Worm (Caenorhabditis elegans): Measurements from ENCODE around the gene gei-13.

gei-13 gene

ce11 chrIII:9669546-9669945, 32.6 kb upstream of the gei-13 start:
- TF ChIP-seq fax-1 (tag; optimal IDR thresholded peaks at IDR 0.05) (no peak), ceh-9 (tag; optimal IDR thresholded peaks at IDR 0.05) (no peak)

ce11 chrIII:9667591-9668265, 30.8 kb upstream of the gei-13 start, which contains the start of gene C07A9.9:
Gene C07A9.9 (minus strand): TSS chrIII:9667641.
- no peak for TF ChIP-seq hlh-13 (GFP tag; optimal IDR thresholded peaks at IDR 0.05)
- no peak for TF ChIP-seq npax-4 (tag; optimal IDR thresholded peaks at IDR 0.05)
- TF ChIP-seq tbx-2 (tag; optimal IDR thresholded peaks at IDR 0.05), result peak; percentile 88
- TF ChIP-seq hlh-8 (tag; optimal IDR thresholded peaks at IDR 0.05), result peak; percentile 18
- TF ChIP-seq hlh-15 (tag; optimal IDR thresholded peaks at IDR 0.05), result no peak
- no peak for TF ChIP-seq hlh-6 (tag; optimal IDR thresholded peaks at IDR 0.05)
- TF ChIP-seq ama-1 (optimal IDR thresholded peaks at IDR 0.05), result no peak
- TF ChIP-seq ceh-48 (tag; optimal IDR thresholded peaks at IDR 0.05), result no peak
- no peak for TF ChIP-seq K09A11.1 (tag; optimal IDR thresholded peaks at IDR 0.05; ENCODE audit: insufficient read depth)
- TF ChIP-seq ceh-14 (tag; optimal IDR thresholded peaks at IDR 0.05), result peak; percentile 46
- TF ChIP-seq K02D7.2 (tag; optimal IDR thresholded peaks at IDR 0.05), result no peak
- no peak for TF ChIP-seq mec-3 (tag; optimal IDR thresholded peaks at IDR 0.05; ENCODE audit: borderline replicate concordance)
- no peak for TF ChIP-seq pha-2 (tag; optimal IDR thresholded peaks at IDR 0.05)
- TF ChIP-seq lin-11 (tag; optimal IDR thresholded peaks at IDR 0.05), result no peak
- TF ChIP-seq ceh-24 (tag; optimal IDR thresholded peaks at IDR 0.05), result no peak
- no peak for TF ChIP-seq madf-2 (tag; optimal IDR thresholded peaks at IDR 0.05)
- no peak for TF ChIP-seq elt-4 (tag; optimal IDR thresholded peaks at IDR 0.05)
- peak; percentile 70 for TF ChIP-seq ref-2 (tag; optimal IDR thresholded peaks at IDR 0.05)
- peak; percentile 80 for TF ChIP-seq ceh-34 (tag; optimal IDR thresholded peaks at IDR 0.05)
- no peak for TF ChIP-seq unc-86 (tag; optimal IDR thresholded peaks at IDR 0.05)
- peak; percentile 28 for TF ChIP-seq ceh-19 (GFP tag; optimal IDR thresholded peaks at IDR 0.05)
- peak; percentile 76 for TF ChIP-seq ceh-18 (tag; optimal IDR thresholded peaks at IDR 0.05)
- peak; percentile 1 for TF ChIP-seq pag-3 (tag; optimal IDR thresholded peaks at IDR 0.05; ENCODE audit: borderline replicate concordance)
- TF ChIP-seq gmeb-2 (tag; optimal IDR thresholded peaks at IDR 0.05), result no peak
- TF ChIP-seq pha-4 (tag; optimal IDR thresholded peaks at IDR 0.05), result no peak
- TF ChIP-seq ztf-16 (tag; optimal IDR thresholded peaks at IDR 0.05), result no peak
- peak; percentile 25 for TF ChIP-seq T23F11.4 (GFP tag; optimal IDR thresholded peaks at IDR 0.05)
- no peak for TF ChIP-seq ahr-1 (tag; optimal IDR thresholded peaks at IDR 0.05)
- TF ChIP-seq dmd-4 (tag; optimal IDR thresholded peaks at IDR 0.05; ENCODE audit: borderline replicate concordance), result no peak
- TF ChIP-seq nhr-11 (tag; optimal IDR thresholded peaks at IDR 0.05), result no peak
- TF ChIP-seq fax-1 (tag; optimal IDR thresholded peaks at IDR 0.05), result no peak
- TF ChIP-seq ceh-6 (GFP tag; optimal IDR thresholded peaks at IDR 0.05), result peak; percentile 52
- no peak for TF ChIP-seq ceh-9 (tag; optimal IDR thresholded peaks at IDR 0.05)
- TF ChIP-seq zip-5 (tag; optimal IDR thresholded peaks at IDR 0.05), result no peak
- TF ChIP-seq eyg-1 (tag; optimal IDR thresholded peaks at IDR 0.05), result peak; percentile 37
- TF ChIP-seq odd-2 (tag; optimal IDR thresholded peaks at IDR 0.05), result no peak
- TF ChIP-seq nhr-232 (tag; optimal IDR thresholded peaks at IDR 0.05), result peak; percentile 24
- TF ChIP-seq pqm-1 (tag; optimal IDR thresholded peaks at IDR 0.05), result peak; percentile 83
- no peak for TF ChIP-seq C38D4.7 (GFP tag; optimal IDR thresholded peaks at IDR 0.05)
- TF ChIP-seq fkh-10 (GFP tag; optimal IDR thresholded peaks at IDR 0.05), result no peak
- no peak for TF ChIP-seq ceh-22 (tag; optimal IDR thresholded peaks at IDR 0.05)
- TF ChIP-seq che-1 (tag; optimal IDR thresholded peaks at IDR 0.05), result no peak
- TF ChIP-seq rnt-1 (tag; optimal IDR thresholded peaks at IDR 0.05), result no peak
- no peak for TF ChIP-seq ceh-30 (tag; optimal IDR thresholded peaks at IDR 0.05)
- no peak for TF ChIP-seq pax-1 (tag; optimal IDR thresholded peaks at IDR 0.05)
- TF ChIP-seq ets-4 (tag; optimal IDR thresholded peaks at IDR 0.05), result peak; percentile 38
- peak; percentile 12 for TF ChIP-seq sdc-2 (tag; optimal IDR thresholded peaks at IDR 0.05)
- no peak for TF ChIP-seq pat-9 (tag; optimal IDR thresholded peaks at IDR 0.05)
- TF ChIP-seq unc-55 (GFP tag; optimal IDR thresholded peaks at IDR 0.05), result peak; percentile 7
- no peak for TF ChIP-seq sox-4 (tag; optimal IDR thresholded peaks at IDR 0.05)
- TF ChIP-seq Y22D7AL.16 (tag; optimal IDR thresholded peaks at IDR 0.05), result no peak
